Worm (Caenorhabditis elegans): Measurements from ENCODE around the gene srt-11.

DNA sequence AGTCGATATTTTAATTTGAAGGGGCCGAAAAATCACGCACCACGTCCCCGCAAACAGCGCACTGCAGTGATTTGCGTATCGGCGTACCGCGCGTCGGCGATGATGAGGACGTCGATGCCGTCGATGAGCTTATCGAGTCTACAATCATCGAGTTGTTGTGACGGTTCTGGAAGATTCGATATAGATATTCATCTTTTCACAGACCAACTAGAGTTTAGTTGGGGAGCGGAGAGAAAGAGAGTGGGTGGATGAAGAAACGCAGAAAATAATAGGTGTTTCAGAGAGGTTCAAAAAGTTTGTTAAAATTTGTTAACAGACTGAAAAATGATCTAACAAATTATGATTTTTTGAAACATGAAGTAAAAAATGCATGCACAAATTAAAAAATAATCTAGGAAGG is 12.6 kb downstream of the srt-11 start, which contains the start of gene nhr-61:
- no peak for TF ChIP-seq mec-3 (tag; optimal IDR thresholded peaks at IDR 0.05; ENCODE audit: borderline replicate concordance)
- TF ChIP-seq fkh-10 (GFP tag; optimal IDR thresholded peaks at IDR 0.05), result no peak
- TF ChIP-seq ceh-18 (tag; optimal IDR thresholded peaks at IDR 0.05), result no peak
- no peak for TF ChIP-seq pha-4 (tag; optimal IDR thresholded peaks at IDR 0.05)
- no peak for TF ChIP-seq sdc-2 (tag; optimal IDR thresholded peaks at IDR 0.05)

Measured in whole organism, late embryonic.